Fruit fly (Drosophila melanogaster) whole organism, embryonic: ENCODE results near the gene Ca-Ma2d.
A peak's percentile ranks its signal among the peaks of the same experiment; 100 is the strongest.

Source experiments
- CG11456 ChIP-seq: fragments of 200-800 bp; sonication (Bioruptor generic); IDR thresholded peaks from 3 replicates; pipeline ENCODE4 v1.3.6; 2022; ENCODE audit warnings: missing biosample characterization, missing genetic modification characterization
- CG11504 ChIP-seq: fragments of 200-800 bp; sonication (Bioruptor generic); optimal IDR thresholded peaks from 3 replicates; lab custom pipeline; 2019; ENCODE audit warnings: missing biosample characterization, mild to moderate bottlenecking, missing genetic modification characterization, moderate library complexity
- CG12155 ChIP-seq: fragments of 200-800 bp; sonication (Bioruptor generic); optimal IDR thresholded peaks from 3 replicates; lab custom pipeline; 2016; ENCODE audit warnings: missing biosample characterization, missing genetic modification characterization
- CG1233 ChIP-seq: fragments of 200-800 bp; sonication (Bioruptor generic); optimal IDR thresholded peaks from 4 replicates; lab custom pipeline; 2018; ENCODE audit warnings: missing biosample characterization, mild to moderate bottlenecking, missing genetic modification characterization
- CG12744 ChIP-seq: fragments of 200-800 bp; sonication (Bioruptor generic); optimal IDR thresholded peaks from 2 replicates; lab custom pipeline; 2016; ENCODE audit warnings: missing biosample characterization, missing genetic modification characterization
- CG12942 ChIP-seq: fragments of 200-800 bp; sonication (Bioruptor generic); optimal IDR thresholded peaks from 3 replicates; lab custom pipeline; 2016; ENCODE audit warnings: missing biosample characterization, missing genetic modification characterization
- CG13894 ChIP-seq: fragments of 200-800 bp; sonication (Bioruptor generic); optimal IDR thresholded peaks from 3 replicates; lab custom pipeline; 2018; ENCODE audit warnings: missing biosample characterization, mild to moderate bottlenecking, missing genetic modification characterization, moderate library complexity
- CG17568 ChIP-seq: fragments of 200-800 bp; sonication (Bioruptor generic); optimal IDR thresholded peaks from 2 replicates; lab custom pipeline; 2018; ENCODE audit warnings: missing biosample characterization, mild to moderate bottlenecking, missing genetic modification characterization, moderate library complexity
- CG2120 ChIP-seq: fragments of 200-800 bp; sonication (Bioruptor generic); optimal IDR thresholded peaks from 3 replicates; lab custom pipeline; 2016; ENCODE audit warnings: missing biosample characterization, missing genetic modification characterization
- CG30403 ChIP-seq: fragments of 200-800 bp; sonication (Bioruptor generic); optimal IDR thresholded peaks from 3 replicates; lab custom pipeline; 2016; ENCODE audit warnings: missing biosample characterization, missing genetic modification characterization
- CG32767 ChIP-seq: fragments of 200-800 bp; sonication (Bioruptor generic); IDR thresholded peaks from 2 replicates; pipeline ENCODE4 v1.3.6; 2022; ENCODE audit warnings: missing biosample characterization, missing genetic modification characterization
- CG3281 ChIP-seq: fragments of 200-800 bp; sonication (Bioruptor generic); optimal IDR thresholded peaks from 3 replicates; lab custom pipeline; 2017; ENCODE audit warnings: missing biosample characterization, mild to moderate bottlenecking, missing genetic modification characterization
- CG3995 ChIP-seq: fragments of 200-800 bp; sonication (Bioruptor generic); optimal IDR thresholded peaks from 3 replicates; lab custom pipeline; 2016; ENCODE audit warnings: missing biosample characterization, missing genetic modification characterization
- CG4424 ChIP-seq: fragments of 200-800 bp; sonication (Bioruptor generic); optimal IDR thresholded peaks from 3 replicates; lab custom pipeline; 2016; ENCODE audit warnings: missing biosample characterization, missing genetic modification characterization
- CG4617 ChIP-seq: fragments of 200-800 bp; sonication (Bioruptor generic); optimal IDR thresholded peaks from 3 replicates; lab custom pipeline; 2016; ENCODE audit warnings: missing biosample characterization, missing genetic modification characterization, borderline replicate concordance
- CG5953 ChIP-seq: fragments of 200-800 bp; sonication (Bioruptor generic); IDR thresholded peaks from 2 replicates; pipeline ENCODE4 v1.3.6; 2022; ENCODE audit warnings: missing biosample characterization, missing genetic modification characterization
- CG7556 ChIP-seq: fragments of 200-800 bp; sonication (Bioruptor generic); optimal IDR thresholded peaks from 2 replicates; lab custom pipeline; 2017; ENCODE audit warnings: missing biosample characterization, mild to moderate bottlenecking, missing genetic modification characterization
- CG7987 ChIP-seq: fragments of 200-800 bp; sonication (Bioruptor generic); optimal IDR thresholded peaks from 2 replicates; lab custom pipeline; 2018; ENCODE audit warnings: missing biosample characterization, mild to moderate bottlenecking, missing genetic modification characterization, moderate library complexity
- CG8924 ChIP-seq: fragments of 200-800 bp; optimal IDR thresholded peaks from 3 replicates; lab custom pipeline; 2019; ENCODE audit warnings: missing biosample characterization, mild to moderate bottlenecking, missing genetic modification characterization, moderate library complexity
- CG9215 ChIP-seq: fragments of 200-800 bp; sonication (Bioruptor generic); IDR thresholded peaks from 2 replicates; pipeline ENCODE4 v1.3.6; 2022; ENCODE audit warnings: missing biosample characterization, missing genetic modification characterization
- CG9932 ChIP-seq: fragments of 200-800 bp; sonication (Bioruptor generic); IDR thresholded peaks from 2 replicates; pipeline ENCODE4 v1.3.6; 2022; ENCODE audit warnings: missing biosample characterization, missing genetic modification characterization
- Camta ChIP-seq: fragments of 200-800 bp; sonication (Bioruptor generic); optimal IDR thresholded peaks from 2 replicates; lab custom pipeline; 2016; ENCODE audit warnings: missing biosample characterization, missing genetic modification characterization
- Dad ChIP-seq: fragments of 200-800 bp; sonication (Bioruptor generic); optimal IDR thresholded peaks from 3 replicates; lab custom pipeline; 2016; ENCODE audit warnings: missing biosample characterization, missing genetic modification characterization
- Deaf1 ChIP-seq: fragments of 200-800 bp; optimal IDR thresholded peaks from 3 replicates; lab custom pipeline; 2019; ENCODE audit warnings: missing biosample characterization, mild to moderate bottlenecking, missing genetic modification characterization, moderate library complexity
- Dll ChIP-seq: fragments of 200-800 bp; sonication (Bioruptor generic); IDR thresholded peaks from 4 replicates; pipeline ENCODE4 v1.3.6; 2022; ENCODE audit warnings: missing biosample characterization, missing genetic modification characterization; ENCODE audit not compliant: partially characterized antibody
- Dp ChIP-seq: fragments of 200-800 bp; sonication (Bioruptor generic); optimal IDR thresholded peaks from 2 replicates; lab custom pipeline; 2018; ENCODE audit warnings: missing biosample characterization, mild to moderate bottlenecking, missing genetic modification characterization, moderate library complexity
- E2f1 ChIP-seq: fragments of 200-800 bp; sonication (Bioruptor generic); IDR thresholded peaks from 2 replicates; pipeline ENCODE4 v1.3.6; 2022; ENCODE audit warnings: missing biosample characterization, missing genetic modification characterization
- Ets65A ChIP-seq: fragments of 200-800 bp; sonication (Bioruptor generic); peaks from one replicate; lab custom pipeline; 2016; ENCODE audit warnings: missing biosample characterization, missing genetic modification characterization
- Fer3 ChIP-seq: fragments of 200-800 bp; sonication (Bioruptor generic); optimal IDR thresholded peaks from 2 replicates; lab custom pipeline; 2018; ENCODE audit warnings: missing biosample characterization, mild to moderate bottlenecking, missing genetic modification characterization, moderate library complexity
- Sox100B ChIP-seq: fragments of 200-800 bp; sonication (Bioruptor generic); optimal IDR thresholded peaks from 3 replicates; lab custom pipeline; 2018; ENCODE audit warnings: missing biosample characterization, mild to moderate bottlenecking, missing genetic modification characterization
- ap ChIP-seq: fragments of 200-800 bp; sonication (Bioruptor generic); IDR thresholded peaks from 2 replicates; pipeline ENCODE4 v1.3.6; 2022; ENCODE audit warnings: missing biosample characterization, missing genetic modification characterization
- bab2 ChIP-seq: fragments of 200-800 bp; sonication (Bioruptor generic); optimal IDR thresholded peaks from 2 replicates; lab custom pipeline; 2016; ENCODE audit warnings: missing biosample characterization, missing genetic modification characterization
- bigmax ChIP-seq: fragments of 200-800 bp; sonication (Bioruptor generic); optimal IDR thresholded peaks from 2 replicates; lab custom pipeline; 2018; ENCODE audit warnings: missing biosample characterization, mild to moderate bottlenecking, missing genetic modification characterization
- bsh ChIP-seq, 2 experiments: fragments of 200-800 bp; sonication (Bioruptor generic); optimal IDR thresholded peaks; 2 replicates each; lab custom pipeline; 2017 to 2018; ENCODE audit warnings: mild to moderate bottlenecking in 2 of 2, missing biosample characterization in 2 of 2, missing genetic modification characterization in 2 of 2, moderate library complexity in 1 of 2
- caup ChIP-seq: fragments of 200-800 bp; sonication (Bioruptor generic); optimal IDR thresholded peaks from 3 replicates; lab custom pipeline; 2017; ENCODE audit warnings: missing biosample characterization, mild to moderate bottlenecking, missing genetic modification characterization, moderate library complexity; ENCODE audit not compliant: severe bottlenecking
- chif ChIP-seq, 2 experiments: fragments of 200-800 bp; sonication (Bioruptor generic); optimal IDR thresholded peaks; 3 replicates each; lab custom pipeline; 2016; ENCODE audit warnings: missing biosample characterization in 2 of 2, missing genetic modification characterization in 2 of 2
- dmrt11E ChIP-seq: fragments of 200-800 bp; sonication (Bioruptor generic); optimal IDR thresholded peaks from 3 replicates; lab custom pipeline; 2018; ENCODE audit warnings: missing biosample characterization, mild to moderate bottlenecking, missing genetic modification characterization, moderate library complexity
- dpn ChIP-seq, 2 experiments: fragments of 200-800 bp; sonication (Bioruptor generic); optimal IDR thresholded peaks; 3 replicates each; lab custom pipeline; 2016; ENCODE audit warnings: missing biosample characterization in 2 of 2, missing genetic modification characterization in 2 of 2
- esg ChIP-seq: fragments of 200-800 bp; sonication (Bioruptor generic); conservative IDR thresholded peaks from 2 replicates; pipeline ENCODE4 v1.3.6; 2022; ENCODE audit warnings: missing biosample characterization, missing genetic modification characterization
- grau ChIP-seq: fragments of 200-800 bp; optimal IDR thresholded peaks from 3 replicates; lab custom pipeline; 2019; ENCODE audit warnings: missing biosample characterization, mild to moderate bottlenecking, missing genetic modification characterization, moderate library complexity
- ind ChIP-seq: fragments of 200-800 bp; sonication (Bioruptor generic); optimal IDR thresholded peaks from 3 replicates; lab custom pipeline; 2016; ENCODE audit warnings: missing biosample characterization, missing genetic modification characterization
- nerfin-2 ChIP-seq: fragments of 200-800 bp; sonication (Bioruptor generic); IDR thresholded peaks from 2 replicates; pipeline ENCODE4 v1.3.6; 2022; ENCODE audit warnings: missing biosample characterization, missing genetic modification characterization; ENCODE audit not compliant: partially characterized antibody
- nom ChIP-seq: fragments of 200-800 bp; sonication (Bioruptor generic); optimal IDR thresholded peaks from 2 replicates; lab custom pipeline; 2017; ENCODE audit warnings: missing biosample characterization, missing genetic modification characterization, mild to moderate bottlenecking, moderate library complexity, missing genetic modification reagents
- run ChIP-seq: fragments of 200-800 bp; sonication (Bioruptor generic); optimal IDR thresholded peaks from 3 replicates; lab custom pipeline; 2018; ENCODE audit warnings: missing biosample characterization, mild to moderate bottlenecking, missing genetic modification characterization
- scrt ChIP-seq: fragments of 200-800 bp; sonication (Bioruptor generic); optimal IDR thresholded peaks from 2 replicates; lab custom pipeline; 2018; ENCODE audit warnings: missing biosample characterization, mild to moderate bottlenecking, missing genetic modification characterization, moderate library complexity
- ssp ChIP-seq: fragments of 200-800 bp; sonication (Bioruptor generic); IDR thresholded peaks from 2 replicates; pipeline ENCODE4 v1.3.6; 2022; ENCODE audit warnings: missing biosample characterization, missing genetic modification characterization
- twi ChIP-seq: fragments of 200-800 bp; optimal IDR thresholded peaks from 2 replicates; lab custom pipeline; 2019; ENCODE audit warnings: missing biosample characterization, mild to moderate bottlenecking, missing genetic modification characterization, moderate library complexity
- vvl ChIP-seq: fragments of 200-800 bp; sonication (Bioruptor generic); IDR thresholded peaks from 2 replicates; pipeline ENCODE4 v1.3.6; 2022; ENCODE audit warnings: missing biosample characterization, missing genetic modification characterization
- zfh2 ChIP-seq: fragments of 200-800 bp; sonication (Bioruptor generic); optimal IDR thresholded peaks from 2 replicates; lab custom pipeline; 2016; ENCODE audit warnings: missing biosample characterization, missing genetic modification characterization

Gene Ca-Ma2d

dm6 chr2L:16270667-16271485 is 39.6 kb downstream of the Ca-Ma2d start (continued):
- TF ChIP-seq CG32767 (GFP tag; lab: Robert Waterston, UW), result no peak
- TF ChIP-seq Deaf1 (tag; lab: Kevin White, UChicago), result peak; percentile 6
- peak; percentile 43 for TF ChIP-seq CG11504
- no peak for TF ChIP-seq vvl (GFP tag; lab: Robert Waterston, UW)
- no peak for TF ChIP-seq CG9215 (GFP tag; lab: Robert Waterston, UW)
- peak; percentile 1 for TF ChIP-seq caup
- TF ChIP-seq CG17568 (GFP tag; lab: Kevin White, UChicago), result no peak
- peak; percentile 11 for TF ChIP-seq CG1233
- no peak for TF ChIP-seq scrt
- peak; percentile 11 for TF ChIP-seq bab2
- TF ChIP-seq CG7556, result peak; percentile 22
- peak; percentile 67 for TF ChIP-seq CG3281 (GFP tag; lab: Kevin White, UChicago)
- TF ChIP-seq CG3995 (GFP tag; lab: Kevin White, UChicago), result peak; percentile 0
- no peak for TF ChIP-seq Camta
- no peak for TF ChIP-seq CG4424 (GFP tag; lab: Kevin White, UChicago)
- peak in 1 of 2 experiments; percentile 13 for TF ChIP-seq bsh (GFP tag; optimal IDR thresholded peaks at IDR 0.05; lab: Kevin White, UChicago)
- no peak for TF ChIP-seq chif (GFP tag; optimal IDR thresholded peaks at IDR 0.05; lab: Kevin White, UChicago)
- TF ChIP-seq grau (tag; lab: Kevin White, UChicago), result peak; percentile 22
- no peak for TF ChIP-seq CG13894 (tag; lab: Kevin White, UChicago)
- TF ChIP-seq CG2120 (GFP tag; lab: Kevin White, UChicago), result peak; percentile 67
- peak; percentile 59 for TF ChIP-seq Ets65A
- no peak for TF ChIP-seq Dad (GFP tag; lab: Kevin White, UChicago)
- TF ChIP-seq dmrt11E (tag; lab: Kevin White, UChicago), result no peak
- no peak for TF ChIP-seq bigmax (GFP tag; lab: Kevin White, UChicago)
- TF ChIP-seq ind (GFP tag; lab: Kevin White, UChicago), result peak; percentile 43
- no peak for TF ChIP-seq CG4617
- TF ChIP-seq zfh2 (GFP tag; lab: Kevin White, UChicago), result peak; percentile 30
- no peak for TF ChIP-seq esg (GFP tag; lab: Robert Waterston, UW)
- TF ChIP-seq CG8924 (tag; lab: Kevin White, UChicago), result no peak
- TF ChIP-seq CG7987, result no peak
- TF ChIP-seq nerfin-2 (GFP tag; lab: Robert Waterston, UW), result no peak
- TF ChIP-seq CG12942 (GFP tag; lab: Kevin White, UChicago), result peak; percentile 9
- TF ChIP-seq CG12744, result no peak
- no peak for TF ChIP-seq ap (GFP tag; lab: Robert Waterston, UW)
- no peak for TF ChIP-seq ssp (GFP tag; lab: Robert Waterston, UW)
- no peak for TF ChIP-seq CG9932 (GFP tag; lab: Robert Waterston, UW)
- TF ChIP-seq CG12155 (GFP tag; lab: Kevin White, UChicago), result peak; percentile 15
- TF ChIP-seq twi (tag; lab: Kevin White, UChicago), result no peak
- no peak for TF ChIP-seq CG5953 (GFP tag; lab: Robert Waterston, UW)
- TF ChIP-seq run, result no peak
- no peak for TF ChIP-seq Fer3
- no peak for TF ChIP-seq CG11456 (GFP tag; lab: Robert Waterston, UW)
- TF ChIP-seq CG30403 (GFP tag; lab: Kevin White, UChicago), result peak; percentile 37
- no peak for TF ChIP-seq Dll (GFP tag; lab: Robert Waterston, UW)
- TF ChIP-seq E2f1 (GFP tag; lab: Robert Waterston, UW), result no peak
- TF ChIP-seq Sox100B (GFP tag; lab: Kevin White, UChicago), result peak; percentile 37
- TF ChIP-seq Dp (GFP tag; lab: Kevin White, UChicago), result no peak
- peak in 1 of 2 experiments; percentile 13 for TF ChIP-seq dpn (GFP tag; optimal IDR thresholded peaks at IDR 0.05; lab: Kevin White, UChicago)
- no peak for TF ChIP-seq nom (GFP tag; lab: Kevin White, UChicago)
